Fruit fly (Drosophila melanogaster) whole organism: ENCODE results near the gene rdgA.

Source experiments
- psq ChIP-seq: fragments of >200 bp; optimal IDR thresholded peaks from 2 replicates; lab custom pipeline; 2017
- usp ChIP-seq: fragments of >200 bp; optimal IDR thresholded peaks from 2 replicates; lab custom pipeline; 2017; ENCODE audit warnings: missing biosample characterization, missing genetic modification characterization, mixed read lengths

DNA sequence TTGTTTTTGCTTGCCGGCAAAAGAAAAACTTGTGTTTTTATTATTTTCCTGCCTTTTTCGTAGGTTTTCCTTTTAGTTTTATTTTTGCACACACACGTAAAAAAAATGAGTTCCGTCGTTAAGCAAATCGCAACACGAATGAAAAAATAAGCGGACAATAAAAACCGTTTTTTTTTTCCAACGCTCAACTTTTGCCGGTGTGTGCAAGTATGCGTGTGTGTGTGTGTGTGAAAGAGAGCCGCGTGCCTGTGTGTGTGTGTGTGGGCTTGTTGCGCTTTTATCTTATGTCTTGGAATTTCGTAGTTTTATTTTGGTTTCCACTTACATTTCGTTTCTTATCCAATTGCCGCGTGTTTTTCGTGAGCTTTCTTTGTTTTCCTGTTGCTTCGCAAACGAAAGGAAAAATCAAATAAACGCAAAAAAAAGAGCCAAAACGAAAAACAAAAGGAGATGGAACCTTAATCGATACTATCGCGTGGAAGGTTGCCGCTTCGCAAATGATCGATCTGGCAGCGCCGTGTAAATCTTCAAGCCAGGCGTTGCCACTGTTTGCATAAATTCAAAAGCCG, 8.9 kb upstream of the rdgA start, which contains the start of gene Moe:
- TF ChIP-seq psq = no peak
- no peak for TF ChIP-seq usp (GFP tag; lab: Kevin White, UChicago)
